Worm (Caenorhabditis elegans): ENCODE data around the gene B0336.7.

The B0336.7 gene

ce11 chrIII:5714984-5715454 lies 17.9 kb upstream of the B0336.7 start:
- TF ChIP-seq nhr-237 (tag; optimal IDR thresholded peaks at IDR 0.05) (no peak), snpc-4 (tag; optimal IDR thresholded peaks at IDR 0.05) (no peak), ztf-11 (tag; optimal IDR thresholded peaks at IDR 0.05) (no peak), mep-1 (tag; optimal IDR thresholded peaks at IDR 0.05) (no peak)

ce11 chrIII:5714230-5714983 lies 17.2 kb upstream of the B0336.7 start, which contains the start of gene arf-1:
Gene arf-1 (plus strand): TSS chrIII:5714886.
- no peak for TF ChIP-seq mep-1 (tag; optimal IDR thresholded peaks at IDR 0.05)

ce11 chrIII:5711881-5712643 lies 14.9 kb upstream of the B0336.7 start:
- TF ChIP-seq sptf-1 (tag; optimal IDR thresholded peaks at IDR 0.05) = no peak
- TF ChIP-seq sem-2 (GFP tag; optimal IDR thresholded peaks at IDR 0.05) = no peak
- no peak for TF ChIP-seq nhr-237 (tag; optimal IDR thresholded peaks at IDR 0.05)
- no peak for TF ChIP-seq ceh-43 (GFP tag; optimal IDR thresholded peaks at IDR 0.05)
- TF ChIP-seq blmp-1 (tag; optimal IDR thresholded peaks at IDR 0.05) = no peak
- no peak for TF ChIP-seq pha-4 (tag; optimal IDR thresholded peaks at IDR 0.05)
- TF ChIP-seq ces-1 (GFP tag; optimal IDR thresholded peaks at IDR 0.05) = no peak
- TF ChIP-seq nhr-12 (tag; optimal IDR thresholded peaks at IDR 0.05) = no peak
- no peak for TF ChIP-seq ceh-83 (GFP tag; optimal IDR thresholded peaks at IDR 0.05)
- TF ChIP-seq snpc-4 (tag; optimal IDR thresholded peaks at IDR 0.05) = no peak
- TF ChIP-seq unc-62 (GFP tag; optimal IDR thresholded peaks at IDR 0.05) = no peak
- TF ChIP-seq hlh-1 (tag; optimal IDR thresholded peaks at IDR 0.05) = no peak
- no peak for TF ChIP-seq flh-1 (GFP tag; optimal IDR thresholded peaks at IDR 0.05)
- no peak for TF ChIP-seq elt-1 (tag; optimal IDR thresholded peaks at IDR 0.05; ENCODE audit: borderline replicate concordance, insufficient read depth)
- no peak for TF ChIP-seq ham-2 (GFP tag; optimal IDR thresholded peaks at IDR 0.05)
- no peak for TF ChIP-seq M03D4.4 (tag; optimal IDR thresholded peaks at IDR 0.05)

ce11 chrIII:5711242-5711641 lies 14.1 kb upstream of the B0336.7 start, which contains the start of gene rbm-26:
Gene rbm-26 (plus strand): TSS chrIII:5711542.
- no peak for TF ChIP-seq zip-8 (tag; optimal IDR thresholded peaks at IDR 0.05)

- no peak for TF ChIP-seq nhr-2 (tag; optimal IDR thresholded peaks at IDR 0.05)
- TF ChIP-seq tbx-8 (GFP tag; optimal IDR thresholded peaks at IDR 0.05) = no peak
- no peak for TF ChIP-seq blmp-1 (tag; optimal IDR thresholded peaks at IDR 0.05)
- no peak for TF ChIP-seq lsy-2 (tag; optimal IDR thresholded peaks at IDR 0.05)
- TF ChIP-seq ceh-43 (GFP tag; optimal IDR thresholded peaks at IDR 0.05) = no peak
- TF ChIP-seq mep-1 (tag; optimal IDR thresholded peaks at IDR 0.05) = peak; percentile 28
- no peak for TF ChIP-seq sem-2 (GFP tag; optimal IDR thresholded peaks at IDR 0.05)
- TF ChIP-seq mls-2 (tag; optimal IDR thresholded peaks at IDR 0.05) = no peak
- TF ChIP-seq hlh-1 (tag; optimal IDR thresholded peaks at IDR 0.05) = no peak
- TF ChIP-seq ces-1 (GFP tag; optimal IDR thresholded peaks at IDR 0.05) = no peak
- TF ChIP-seq M03D4.4 (tag; optimal IDR thresholded peaks at IDR 0.05) = no peak
- no peak for TF ChIP-seq pha-4 (tag; optimal IDR thresholded peaks at IDR 0.05)
- peak; percentile 25 for TF ChIP-seq sptf-1 (tag; optimal IDR thresholded peaks at IDR 0.05)
- no peak for TF ChIP-seq drap-1 (GFP tag; optimal IDR thresholded peaks at IDR 0.05)
- peak; percentile 28 for TF ChIP-seq ham-2 (GFP tag; optimal IDR thresholded peaks at IDR 0.05)
- TF ChIP-seq elt-1 (tag; optimal IDR thresholded peaks at IDR 0.05; ENCODE audit: borderline replicate concordance, insufficient read depth) = no peak
- no peak for TF ChIP-seq nhr-237 (tag; optimal IDR thresholded peaks at IDR 0.05)
- no peak for TF ChIP-seq mab-5 (tag; optimal IDR thresholded peaks at IDR 0.05)
- TF ChIP-seq bed-3 (GFP tag; optimal IDR thresholded peaks at IDR 0.05) = no peak
- no peak for TF ChIP-seq cnd-1 (tag; optimal IDR thresholded peaks at IDR 0.05)
- TF ChIP-seq unc-120 (tag; optimal IDR thresholded peaks at IDR 0.05; ENCODE audit: poor library complexity, severe bottlenecking) = no peak
- no peak for TF ChIP-seq snpc-4 (tag; optimal IDR thresholded peaks at IDR 0.05)
- TF ChIP-seq elt-3 (tag; optimal IDR thresholded peaks at IDR 0.05) = no peak
Measured at ce11 chrIII:5710676-5711075, 13.5 kb upstream of the B0336.7 start.
